Fruit fly (Drosophila melanogaster): ENCODE measurements around the gene CG31676.
A peak's percentile ranks its signal among the peaks of the same experiment; 100 is the strongest.

The CG31676 gene

dm6 chr2L:20878052-20878451, 37.5 kb downstream of the CG31676 start:
- TF ChIP-seq Pdp1 (GFP tag; optimal IDR thresholded peaks at IDR 0.05) = peak in 1 of 2 experiments; percentile 49
- peak; percentile 18 for TF ChIP-seq Med (GFP tag)
- no peak for TF ChIP-seq CG30020 (tag; optimal IDR thresholded peaks at IDR 0.05)
- no peak for TF ChIP-seq br (optimal IDR thresholded peaks at IDR 0.05)
- no peak for TF ChIP-seq CG11398 (GFP tag; optimal IDR thresholded peaks at IDR 0.05)
- TF ChIP-seq Doc3 (GFP tag; IDR thresholded peaks at IDR 0.05; ENCODE audit: partially characterized antibody) = no peak
- peak; percentile 60 for TF ChIP-seq nom (GFP tag; optimal IDR thresholded peaks at IDR 0.05)
- TF ChIP-seq vvl (GFP tag; IDR thresholded peaks at IDR 0.05) = 0 out of 2 replicates have a peak, but pooled peaks have one; percentile 19
- no peak for TF ChIP-seq CG32767 (GFP tag; IDR thresholded peaks at IDR 0.05)

DNA sequence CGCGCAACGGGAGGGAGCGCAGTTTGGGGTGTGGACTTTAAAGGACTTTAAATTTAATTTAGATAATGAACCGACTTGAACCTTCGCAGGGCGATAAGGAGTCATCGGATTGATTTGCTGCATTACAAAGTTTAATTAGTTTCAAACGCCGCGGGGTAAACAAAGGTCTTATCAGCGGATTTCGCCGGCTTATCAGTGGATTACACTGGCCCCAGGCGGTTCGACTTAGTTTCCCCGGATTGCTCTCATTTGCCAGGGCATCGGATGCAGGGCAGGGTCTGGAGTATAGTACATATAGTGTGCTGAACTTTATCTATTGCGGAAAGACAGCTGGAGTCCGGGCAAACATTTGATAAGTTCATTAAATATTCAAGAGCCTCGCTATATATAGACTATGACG, 37.9 kb downstream of the CG31676 start:
- TF ChIP-seq Hr78 (GFP tag; optimal IDR thresholded peaks at IDR 0.05) (peak in 1 of 2 experiments; percentile 10), CG15479 (GFP tag; optimal IDR thresholded peaks at IDR 0.05) (peak; percentile 44), Med (GFP tag) (peak; percentile 32), CG34376 (GFP tag; optimal IDR thresholded peaks at IDR 0.05) (peak; percentile 44), Ets65A (GFP tag) (peak; percentile 75), CG4730 (GFP tag; IDR thresholded peaks at IDR 0.05) (no peak), Chrac-16 (GFP tag; optimal IDR thresholded peaks at IDR 0.05) (no peak), sens (GFP tag) (peak; percentile 2), gem (tag; optimal IDR thresholded peaks at IDR 0.05) (peak; percentile 69), Eip74EF (GFP tag; optimal IDR thresholded peaks at IDR 0.05) (peak in 1 of 2 experiments; percentile 15)

- TF ChIP-seq CG10267 (tag; optimal IDR thresholded peaks at IDR 0.05) (no peak), CG18599 (GFP tag; optimal IDR thresholded peaks at IDR 0.05) (peak; percentile 12), Hmr (GFP tag; optimal IDR thresholded peaks at IDR 0.05) (peak; percentile 3), cwo (GFP tag; optimal IDR thresholded peaks at IDR 0.05) (peak; percentile 81), CG12769 (tag; optimal IDR thresholded peaks at IDR 0.05) (peak; percentile 58), nom (GFP tag; optimal IDR thresholded peaks at IDR 0.05) (no peak), CTCF (GFP tag; optimal IDR thresholded peaks at IDR 0.05) (no peak), BtbVII (GFP tag; optimal IDR thresholded peaks at IDR 0.05) (no peak), CG13624 (GFP tag; optimal IDR thresholded peaks at IDR 0.05) (peak; percentile 35), B-H2 (GFP tag; optimal IDR thresholded peaks at IDR 0.05) (peak; percentile 16), Med (GFP tag) (peak; percentile 67), CG5180 (GFP tag; optimal IDR thresholded peaks at IDR 0.05) (no peak), ro (GFP tag; IDR thresholded peaks at IDR 0.05) (no peak), CG8290 (GFP tag; optimal IDR thresholded peaks at IDR 0.05) (no peak), CG8290 (tag; optimal IDR thresholded peaks at IDR 0.05) (peak in 1 of 2 experiments; percentile 52), HLH54F (GFP tag; optimal IDR thresholded peaks at IDR 0.05) (no peak), vvl (GFP tag; IDR thresholded peaks at IDR 0.05) (peak; percentile 59; the same call in 1 of the 2 replicates), CG2120 (GFP tag; optimal IDR thresholded peaks at IDR 0.05) (no peak), chm (GFP tag; IDR thresholded peaks at IDR 0.05) (no peak), chinmo (GFP tag; IDR thresholded peaks at IDR 0.05; ENCODE audit: partially characterized antibody) (0 out of 4 replicates have a peak, but pooled peaks have one; percentile 47), CG13894 (tag; optimal IDR thresholded peaks at IDR 0.05) (peak; percentile 66), abd-A (tag; optimal IDR thresholded peaks at IDR 0.05) (peak; percentile 44), CG1529 (GFP tag; optimal IDR thresholded peaks at IDR 0.05) (no peak), CG18476 (GFP tag; optimal IDR thresholded peaks at IDR 0.05) (no peak), NFAT (GFP tag; IDR thresholded peaks at IDR 0.05) (peak; percentile 23; the same call in 1 of the 2 replicates), sd (tag; optimal IDR thresholded peaks at IDR 0.05) (peak; percentile 49), so (GFP tag; IDR thresholded peaks at IDR 0.05) (0 out of 3 replicates have a peak, but pooled peaks have one; percentile 23), insv (GFP tag; optimal IDR thresholded peaks at IDR 0.05) (no peak), CG10209 (GFP tag; optimal IDR thresholded peaks at IDR 0.05) (no peak)
Observed at dm6 chr2L:20879567-20880141, 39.1 kb downstream of the CG31676 start.

All from whole organism, embryonic.